Worm (Caenorhabditis elegans) whole organism, young adult: ENCODE data around the gene sra-9.

Source experiments
- B0336.3 ChIP-seq: fragments of 200-800 bp; sonication (Bioruptor generic); IDR thresholded peaks from 2 replicates; pipeline ENCODE4 v1.3.6; 2022; ENCODE audit warnings: missing genetic modification characterization, missing compliant biosample characterization
- C06A6.2 ChIP-seq: fragments of 200-800 bp; sonication (Bioruptor generic); conservative IDR thresholded peaks from 2 replicates; pipeline ENCODE4 v1.3.6; 2022; ENCODE audit warnings: missing genetic modification characterization, missing compliant biosample characterization
- C17E4.6 ChIP-seq: fragments of 200-800 bp; sonication (Bioruptor generic); IDR thresholded peaks from 2 replicates; pipeline ENCODE4 v1.3.6; 2022; ENCODE audit warnings: missing genetic modification reagents, missing genetic modification characterization, missing compliant biosample characterization
- F23B12.7 ChIP-seq: sonication (generic microtip); optimal IDR thresholded peaks from 2 replicates; lab custom pipeline; 2017; ENCODE audit warnings: missing genetic modification characterization, mild to moderate bottlenecking, missing compliant biosample characterization, antibody characterized with exemption, moderate library complexity; ENCODE audit not compliant: insufficient read depth
- F39B2.1 ChIP-seq: fragments of 200-800 bp; sonication (Bioruptor generic); IDR thresholded peaks from 2 replicates; pipeline ENCODE4 v1.3.6; 2022; ENCODE audit warnings: missing genetic modification reagents, missing genetic modification characterization, missing compliant biosample characterization
- F57A8.1 ChIP-seq: fragments of 200-800 bp; sonication (Bioruptor generic); optimal IDR thresholded peaks from 2 replicates; lab custom pipeline; 2018; ENCODE audit warnings: mild to moderate bottlenecking, missing genetic modification characterization, moderate library complexity, missing compliant biosample characterization
- Y53G8AR.9 ChIP-seq: fragments of 200-800 bp; sonication (Bioruptor generic); conservative IDR thresholded peaks from 2 replicates; pipeline ENCODE4 v1.3.6; 2022; ENCODE audit warnings: missing genetic modification reagents, missing genetic modification characterization, missing compliant biosample characterization
- Y56A3A.18 ChIP-seq: fragments of 200-800 bp; sonication (Bioruptor generic); IDR thresholded peaks from 2 replicates; pipeline ENCODE4 v1.3.6; 2022; ENCODE audit warnings: missing genetic modification reagents, missing genetic modification characterization, missing compliant biosample characterization
- Y67H2A.10 ChIP-seq: fragments of 200-800 bp; sonication (Bioruptor generic); conservative IDR thresholded peaks from 2 replicates; pipeline ENCODE4 v1.3.6; 2022; ENCODE audit warnings: missing genetic modification reagents, missing genetic modification characterization, missing compliant biosample characterization
- cebp-2 ChIP-seq: fragments of 200-800 bp; sonication (Bioruptor generic); IDR thresholded peaks from 2 replicates; pipeline ENCODE4 v1.3.6; 2022; ENCODE audit warnings: missing genetic modification characterization, missing compliant biosample characterization
- ceh-27 ChIP-seq: fragments of 200-800 bp; sonication (Bioruptor generic); optimal IDR thresholded peaks from 2 replicates; lab custom pipeline; 2018; ENCODE audit warnings: mild to moderate bottlenecking, missing genetic modification characterization, moderate library complexity, missing compliant biosample characterization
- chd-7 ChIP-seq: sonication (generic microtip); optimal IDR thresholded peaks from 2 replicates; lab custom pipeline; 2016; ENCODE audit warnings: mild to moderate bottlenecking, missing genetic modification characterization, moderate library complexity, missing compliant biosample characterization
- dox-1 ChIP-seq: fragments of 200-800 bp; sonication (Bioruptor generic); IDR thresholded peaks from 2 replicates; pipeline ENCODE4 v1.3.6; 2022; ENCODE audit warnings: missing genetic modification reagents, missing genetic modification characterization, missing compliant biosample characterization
- egl-18 ChIP-seq: fragments of 200-800 bp; sonication (Bioruptor generic); IDR thresholded peaks from 2 replicates; pipeline ENCODE4 v1.3.6; 2022; ENCODE audit warnings: missing genetic modification reagents, missing genetic modification characterization, missing compliant biosample characterization
- ekl-4 ChIP-seq: fragments of 200-800 bp; sonication (Bioruptor generic); IDR thresholded peaks from 2 replicates; pipeline ENCODE4 v1.3.6; 2022; ENCODE audit warnings: missing genetic modification reagents, missing genetic modification characterization, missing compliant biosample characterization
- gei-17 ChIP-seq: fragments of 200-800 bp; sonication (Bioruptor generic); optimal IDR thresholded peaks from 2 replicates; lab custom pipeline; 2018; ENCODE audit warnings: mild to moderate bottlenecking, missing genetic modification characterization, missing compliant biosample characterization
- hmg-20 ChIP-seq: fragments of 200-800 bp; sonication (Bioruptor generic); IDR thresholded peaks from 2 replicates; pipeline ENCODE4 v1.3.6; 2022; ENCODE audit warnings: missing genetic modification reagents, missing genetic modification characterization, missing compliant biosample characterization
- lag-1 ChIP-seq: fragments of 200-800 bp; sonication (Bioruptor generic); IDR thresholded peaks from 2 replicates; pipeline ENCODE4 v1.3.6; 2022; ENCODE audit warnings: missing genetic modification reagents, missing genetic modification characterization, missing compliant biosample characterization
- let-526 ChIP-seq: fragments of 200-800 bp; sonication (Bioruptor generic); IDR thresholded peaks from 2 replicates; pipeline ENCODE4 v1.3.6; 2022; ENCODE audit warnings: missing genetic modification reagents, missing genetic modification characterization, missing compliant biosample characterization
- lin-40 ChIP-seq: sonication (generic microtip); optimal IDR thresholded peaks from 2 replicates; lab custom pipeline; 2016; ENCODE audit warnings: missing genetic modification characterization, mild to moderate bottlenecking, missing compliant biosample characterization, missing genotype, missing genetic modification reagents
- lsy-27 ChIP-seq: sonication (generic microtip); optimal IDR thresholded peaks from 2 replicates; lab custom pipeline; 2017; ENCODE audit warnings: missing genetic modification characterization, mild to moderate bottlenecking, missing compliant biosample characterization, antibody characterized with exemption, missing genotype, borderline replicate concordance; ENCODE audit not compliant: insufficient read depth
- madf-8 ChIP-seq: fragments of 200-800 bp; sonication (Bioruptor generic); conservative IDR thresholded peaks from 2 replicates; pipeline ENCODE4 v1.3.6; 2022; ENCODE audit warnings: missing genetic modification reagents, missing genetic modification characterization, missing compliant biosample characterization
- mel-28 ChIP-seq: sonication (generic microtip); optimal IDR thresholded peaks from 2 replicates; lab custom pipeline; 2016; ENCODE audit warnings: borderline replicate concordance, mild to moderate bottlenecking, missing genetic modification characterization, missing compliant biosample characterization
- mes-4 ChIP-seq: sonication (generic microtip); optimal IDR thresholded peaks from 2 replicates; lab custom pipeline; 2016; ENCODE audit warnings: missing genotype, missing genetic modification characterization, missing compliant biosample characterization
- mxl-1 ChIP-seq: sonication (generic microtip); optimal IDR thresholded peaks from 2 replicates; lab custom pipeline; 2016; ENCODE audit warnings: missing genetic modification characterization, missing compliant biosample characterization
- nfyb-1 ChIP-seq: fragments of 200-800 bp; sonication (Bioruptor generic); IDR thresholded peaks from 2 replicates; pipeline ENCODE4 v1.3.6; 2022; ENCODE audit warnings: missing genetic modification reagents, missing genetic modification characterization, missing compliant biosample characterization
- nhr-120 ChIP-seq: fragments of 200-800 bp; sonication (Bioruptor generic); IDR thresholded peaks from 2 replicates; pipeline ENCODE4 v1.3.6; 2022; ENCODE audit warnings: missing genetic modification characterization, missing compliant biosample characterization
- nhr-27 ChIP-seq: fragments of 200-800 bp; sonication (Bioruptor generic); optimal IDR thresholded peaks from 2 replicates; lab custom pipeline; 2018; ENCODE audit warnings: mild to moderate bottlenecking, missing genetic modification characterization, moderate library complexity, missing compliant biosample characterization
- nhr-90 ChIP-seq: sonication (generic microtip); optimal IDR thresholded peaks from 2 replicates; lab custom pipeline; 2016; ENCODE audit warnings: missing genotype, mild to moderate bottlenecking, missing genetic modification characterization, missing compliant biosample characterization
- pha-4 ChIP-seq: fragments of 150-350 bp; sonication (generic microtip); optimal IDR thresholded peaks from 2 replicates; lab custom pipeline; 2014; ENCODE audit warnings: missing biosample characterization, missing genetic modification reagents, missing genetic modification characterization
- rec-8 ChIP-seq, 2 experiments: sonication (generic microtip); optimal IDR thresholded peaks; 2 replicates each; lab custom pipeline; 2016; ENCODE audit warnings: mild to moderate bottlenecking in 2 of 2, missing genetic modification characterization in 2 of 2, missing genetic modification reagents in 2 of 2, missing genotype in 2 of 2, missing biosample characterization in 1 of 2, missing compliant biosample characterization in 1 of 2, moderate library complexity in 1 of 2
- sdz-38 ChIP-seq: sonication (generic microtip); optimal IDR thresholded peaks from 2 replicates; lab custom pipeline; 2016; ENCODE audit warnings: missing genotype, missing genetic modification characterization, missing compliant biosample characterization
- snpc-3.4 ChIP-seq: sonication (generic microtip); optimal IDR thresholded peaks from 2 replicates; lab custom pipeline; 2017; ENCODE audit warnings: missing genetic modification characterization, mild to moderate bottlenecking, missing compliant biosample characterization, antibody characterized with exemption, moderate library complexity, missing genotype, missing genetic modification reagents
- zfh-2 ChIP-seq: fragments of 200-800 bp; sonication (Bioruptor generic); conservative IDR thresholded peaks from 2 replicates; pipeline ENCODE4 v1.3.6; 2022; ENCODE audit warnings: missing genetic modification reagents, missing genetic modification characterization, missing compliant biosample characterization
- zim-3 ChIP-seq: sonication (generic microtip); optimal IDR thresholded peaks from 2 replicates; lab custom pipeline; 2017; ENCODE audit warnings: mild to moderate bottlenecking, missing genetic modification characterization, moderate library complexity, missing compliant biosample characterization
- ztf-22 ChIP-seq: fragments of 200-800 bp; sonication (Bioruptor generic); optimal IDR thresholded peaks from 2 replicates; lab custom pipeline; 2018; ENCODE audit warnings: mild to moderate bottlenecking, missing genetic modification characterization, moderate library complexity, missing compliant biosample characterization
- ztf-26 ChIP-seq: sonication (generic microtip); optimal IDR thresholded peaks from 2 replicates; lab custom pipeline; 2017; ENCODE audit warnings: missing genetic modification characterization, missing compliant biosample characterization
- ztf-28 ChIP-seq: fragments of 200-800 bp; sonication (Bioruptor generic); IDR thresholded peaks from 2 replicates; pipeline ENCODE4 v1.3.6; 2022; ENCODE audit warnings: missing genetic modification reagents, missing genetic modification characterization, missing compliant biosample characterization

The sra-9 gene

ce11 chrII:9566045-9566444, 33.9 kb downstream of the sra-9 start (continued):
- 0 out of 2 replicates have a peak, but pooled peaks have one; percentile 58 for TF ChIP-seq ztf-28 (GFP tag; lab: Robert Waterston, UW)
- TF ChIP-seq Y56A3A.18, result peak; percentile 77; the same call in 1 of the 2 replicates
- no peak for TF ChIP-seq F39B2.1
- TF ChIP-seq madf-8 (GFP tag; lab: Robert Waterston, UW), result 0 out of 2 replicates have a peak, but pooled peaks have one; percentile 32
- TF ChIP-seq zfh-2, result no peak
- TF ChIP-seq zim-3 (tag; lab: Kevin White, UChicago), result peak; percentile 87

ce11 chrII:9573412-9573811, 41.3 kb downstream of the sra-9 start:
- no peak for TF ChIP-seq ztf-22 (GFP tag; lab: Kevin White, UChicago)
- TF ChIP-seq C06A6.2 (GFP tag; lab: Robert Waterston, UW), result no peak
- TF ChIP-seq hmg-20, result no peak
- no peak for TF ChIP-seq rec-8 (tag; optimal IDR thresholded peaks at IDR 0.05; lab: Kevin White, UChicago)
- TF ChIP-seq ztf-28 (GFP tag; lab: Robert Waterston, UW), result no peak
- no peak for TF ChIP-seq pha-4
- no peak for TF ChIP-seq madf-8 (GFP tag; lab: Robert Waterston, UW)
- TF ChIP-seq lsy-27 (tag; lab: Kevin White, UChicago), result no peak
- TF ChIP-seq Y53G8AR.9, result no peak
- no peak for TF ChIP-seq let-526 (GFP tag; lab: Robert Waterston, UW)
- no peak for TF ChIP-seq gei-17
- no peak for TF ChIP-seq nhr-27 (tag; lab: Kevin White, UChicago)
- TF ChIP-seq lin-40, result no peak
- no peak for TF ChIP-seq sdz-38 (tag; lab: Kevin White, UChicago)
- TF ChIP-seq ekl-4 (GFP tag; lab: Robert Waterston, UW), result no peak
- no peak for TF ChIP-seq nhr-90 (tag; lab: Kevin White, UChicago)

- TF ChIP-seq dox-1, result no peak
- TF ChIP-seq Y67H2A.10, result no peak
- TF ChIP-seq snpc-3.4, result no peak
- no peak for TF ChIP-seq mxl-1 (tag; lab: Kevin White, UChicago)
- no peak for TF ChIP-seq nfyb-1 (GFP tag; lab: Robert Waterston, UW)
- no peak for TF ChIP-seq C17E4.6
- TF ChIP-seq mes-4 (tag; lab: Kevin White, UChicago), result no peak
- no peak for TF ChIP-seq nhr-120
- 0 out of 2 replicates have a peak, but pooled peaks have one; percentile 16 for TF ChIP-seq zfh-2
- TF ChIP-seq sdz-38 (tag; lab: Kevin White, UChicago), result no peak
- no peak for TF ChIP-seq F23B12.7 (tag; lab: Kevin White, UChicago)
- TF ChIP-seq ekl-4 (GFP tag; lab: Robert Waterston, UW), result no peak
- no peak for TF ChIP-seq ztf-26 (tag; lab: Kevin White, UChicago)
- TF ChIP-seq egl-18, result 0 out of 2 replicates have a peak, but pooled peaks have one; percentile 27
- TF ChIP-seq pha-4, result no peak
- peak; percentile 13 for TF ChIP-seq chd-7
- TF ChIP-seq mel-28 (tag; lab: Kevin White, UChicago), result no peak
- TF ChIP-seq B0336.3 (GFP tag; lab: Robert Waterston, UW), result no peak
- TF ChIP-seq ceh-27, result peak; percentile 14
- no peak for TF ChIP-seq F57A8.1 (GFP tag; lab: Kevin White, UChicago)
- TF ChIP-seq cebp-2 (GFP tag; lab: Robert Waterston, UW), result no peak
- TF ChIP-seq lag-1 (GFP tag; lab: Robert Waterston, UW), result no peak
Observed at ce11 chrII:9574406-9574805, 42.3 kb downstream of the sra-9 start.
